Worm (Caenorhabditis elegans): ENCODE measurements around the gene dsl-2.

DNA sequence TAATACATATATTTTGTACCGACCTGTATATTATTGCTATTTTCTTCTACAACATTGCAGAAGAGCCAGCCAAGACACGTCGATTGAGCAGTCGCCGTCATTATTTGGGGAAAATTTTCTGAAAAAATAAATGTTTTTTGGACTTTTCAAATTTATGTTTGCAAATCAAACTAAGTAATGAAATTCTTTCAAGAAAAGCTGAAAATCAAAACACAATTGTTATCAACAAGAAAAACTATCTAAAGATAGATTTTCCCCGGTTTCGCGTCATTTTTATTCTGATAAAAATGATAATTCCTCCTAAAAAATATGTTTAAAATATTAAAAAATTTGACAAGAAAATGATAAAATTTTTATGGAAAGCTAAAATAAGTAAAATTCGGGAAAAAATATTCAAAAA is 46.8 kb downstream of the dsl-2 start, which contains the start of gene C50A2.3:
- TF ChIP-seq flt-1 (GFP tag; IDR thresholded peaks at IDR 0.05) (no peak), tab-1 (GFP tag; IDR thresholded peaks at IDR 0.05) (no peak), T22C8.4 (GFP tag; IDR thresholded peaks at IDR 0.05) (no peak), ztf-29 (GFP tag; IDR thresholded peaks at IDR 0.05) (no peak), ztf-23 (GFP tag; IDR thresholded peaks at IDR 0.05) (no peak), klf-2 (GFP tag; conservative IDR thresholded peaks at IDR 0.05) (no peak), ref-1 (GFP tag; conservative IDR thresholded peaks at IDR 0.05) (no peak)

All from whole organism, midembryonic.